Fruit fly (Drosophila melanogaster) Kc167 (cell line): ENCODE results near the gene CG31088.

Source experiments
- Myc ChIP-seq: fragments of >200 bp; optimal IDR thresholded peaks from 2 replicates; lab custom pipeline; 2017; ENCODE audit warnings: missing external identifiers
- Sin3A ChIP-seq: fragments of >200 bp; optimal IDR thresholded peaks from 2 replicates; lab custom pipeline; 2018; ENCODE audit warnings: missing external identifiers
- h ChIP-seq: fragments of >200 bp; optimal IDR thresholded peaks from 3 replicates; lab custom pipeline; 2018; ENCODE audit warnings: missing external identifiers
- insv ChIP-seq: fragments of >200 bp; optimal IDR thresholded peaks from 3 replicates; lab custom pipeline; 2018; ENCODE audit warnings: missing external identifiers
- psq ChIP-seq: fragments of >200 bp; optimal IDR thresholded peaks from 2 replicates; lab custom pipeline; 2017; ENCODE audit warnings: missing external identifiers
- ttk ChIP-seq: sonication (Bioruptor generic); optimal IDR thresholded peaks from 2 replicates; lab custom pipeline; 2017; ENCODE audit warnings: missing external identifiers

The CG31088 gene

dm6 chr3R:15934952-15935351 lies 15.8 kb downstream of the CG31088 start, which contains the start of gene Sap47:
Gene Sap47, plus strand, starts transcription at chr3R:15935100.
- no peak for TF ChIP-seq Sin3A (lab: Kevin White, UChicago)
- TF ChIP-seq Myc (lab: Kevin White, UChicago) = no peak
- TF ChIP-seq psq (lab: Kevin White, UChicago) = no peak
- TF ChIP-seq h (lab: Kevin White, UChicago) = no peak
- no peak for TF ChIP-seq insv (lab: Kevin White, UChicago)
- no peak for TF ChIP-seq ttk (lab: Kevin White, UChicago)

dm6 chr3R:15933609-15934232 lies 17.0 kb downstream of the CG31088 start, which contains the start of the genes CG5478 and blp:
Gene CG5478, minus strand, starts transcription at chr3R:15933734.
Gene blp, plus strand, starts transcription at chr3R:15933847.
- TF ChIP-seq Myc (lab: Kevin White, UChicago) (no peak), Sin3A (lab: Kevin White, UChicago) (no peak), h (lab: Kevin White, UChicago) (no peak), psq (lab: Kevin White, UChicago) (no peak), ttk (lab: Kevin White, UChicago) (no peak), insv (lab: Kevin White, UChicago) (no peak)

- TF ChIP-seq h (lab: Kevin White, UChicago) = no peak
- TF ChIP-seq Myc (lab: Kevin White, UChicago) = no peak
- TF ChIP-seq psq (lab: Kevin White, UChicago) = no peak
- no peak for TF ChIP-seq ttk (lab: Kevin White, UChicago)
- no peak for TF ChIP-seq Sin3A (lab: Kevin White, UChicago)
- TF ChIP-seq insv (lab: Kevin White, UChicago) = no peak
Observed at dm6 chr3R:15930050-15930449, 20.7 kb downstream of the CG31088 start.

dm6 chr3R:15928127-15928526 lies 22.6 kb downstream of the CG31088 start:
- no peak for TF ChIP-seq insv (lab: Kevin White, UChicago)
- no peak for TF ChIP-seq Sin3A (lab: Kevin White, UChicago)
- TF ChIP-seq psq (lab: Kevin White, UChicago) = no peak
- no peak for TF ChIP-seq Myc (lab: Kevin White, UChicago)

dm6 chr3R:15927172-15927571 lies 23.6 kb downstream of the CG31088 start:
- TF ChIP-seq Myc (lab: Kevin White, UChicago) = no peak
- TF ChIP-seq psq (lab: Kevin White, UChicago) = no peak
- TF ChIP-seq insv (lab: Kevin White, UChicago) = no peak
- TF ChIP-seq Sin3A (lab: Kevin White, UChicago) = no peak

- TF ChIP-seq psq (lab: Kevin White, UChicago) (no peak), insv (lab: Kevin White, UChicago) (no peak), Myc (lab: Kevin White, UChicago) (no peak), h (lab: Kevin White, UChicago) (no peak)
Observed at dm6 chr3R:15925939-15926338, 24.8 kb downstream of the CG31088 start.

dm6 chr3R:15925329-15925728 lies 25.4 kb downstream of the CG31088 start, which contains the start of gene CG34276:
Gene CG34276, plus strand, starts transcription at chr3R:15925629.
- TF ChIP-seq ttk (lab: Kevin White, UChicago) = no peak
- no peak for TF ChIP-seq psq (lab: Kevin White, UChicago)
- no peak for TF ChIP-seq Myc (lab: Kevin White, UChicago)
- no peak for TF ChIP-seq insv (lab: Kevin White, UChicago)
- TF ChIP-seq Sin3A (lab: Kevin White, UChicago) = no peak
- no peak for TF ChIP-seq h (lab: Kevin White, UChicago)

dm6 chr3R:15922622-15923574 lies 27.8 kb downstream of the CG31088 start:
- no peak for TF ChIP-seq insv (lab: Kevin White, UChicago)
- TF ChIP-seq h (lab: Kevin White, UChicago) = no peak
- TF ChIP-seq ttk (lab: Kevin White, UChicago) = no peak
- no peak for TF ChIP-seq psq (lab: Kevin White, UChicago)
- no peak for TF ChIP-seq Sin3A (lab: Kevin White, UChicago)
- TF ChIP-seq Myc (lab: Kevin White, UChicago) = no peak

- TF ChIP-seq h (lab: Kevin White, UChicago) (no peak), Myc (lab: Kevin White, UChicago) (no peak), psq (lab: Kevin White, UChicago) (no peak), Sin3A (lab: Kevin White, UChicago) (no peak), insv (lab: Kevin White, UChicago) (no peak), ttk (lab: Kevin White, UChicago) (no peak)
Observed at dm6 chr3R:15921747-15922146, 29.0 kb downstream of the CG31088 start.

dm6 chr3R:15920751-15921156 lies 30.0 kb downstream of the CG31088 start, which contains the start of gene Fbxl7:
Gene Fbxl7, plus strand, starts transcription at chr3R:15920898.
- no peak for TF ChIP-seq Myc (lab: Kevin White, UChicago)
- no peak for TF ChIP-seq ttk (lab: Kevin White, UChicago)
- no peak for TF ChIP-seq insv (lab: Kevin White, UChicago)
- no peak for TF ChIP-seq Sin3A (lab: Kevin White, UChicago)
- TF ChIP-seq h (lab: Kevin White, UChicago) = no peak

- TF ChIP-seq Myc (lab: Kevin White, UChicago) = no peak
- TF ChIP-seq Sin3A (lab: Kevin White, UChicago) = no peak
- no peak for TF ChIP-seq psq (lab: Kevin White, UChicago)
- TF ChIP-seq ttk (lab: Kevin White, UChicago) = no peak
- no peak for TF ChIP-seq h (lab: Kevin White, UChicago)
- no peak for TF ChIP-seq insv (lab: Kevin White, UChicago)
Observed at dm6 chr3R:15920229-15920533, 30.6 kb downstream of the CG31088 start.
